Worm (Caenorhabditis elegans): ENCODE measurements around the gene F49H6.5.
A peak's percentile ranks its signal among the peaks of the same experiment; 100 is the strongest.

F49H6.5 gene

DNA sequence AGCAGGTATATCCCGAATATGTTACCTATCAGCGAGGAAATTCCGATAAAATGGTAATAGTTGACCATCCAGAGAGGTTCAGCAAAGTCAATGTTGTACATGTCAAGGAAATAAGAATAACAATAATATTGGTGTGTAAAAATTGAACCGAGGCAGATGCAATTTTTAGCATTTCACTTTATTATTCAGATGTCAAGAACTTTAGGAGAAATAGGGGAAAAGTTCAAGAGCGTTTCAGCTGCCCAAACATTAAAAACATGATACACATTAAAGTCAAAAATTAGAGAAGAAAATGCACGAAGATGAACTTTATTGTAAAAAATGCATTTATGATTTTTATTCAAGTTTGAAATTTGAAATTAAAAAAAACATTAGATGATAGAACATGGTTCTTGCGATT lies 14.7 kb upstream of the F49H6.5 start, which contains the start of gene sri-69:
TSS of gene sri-69 (minus strand) at position 101 of the 400 bp plus-strand sequence.
- TF ChIP-seq K12H6.12 (tag; optimal IDR thresholded peaks at IDR 0.05): no peak

DNA sequence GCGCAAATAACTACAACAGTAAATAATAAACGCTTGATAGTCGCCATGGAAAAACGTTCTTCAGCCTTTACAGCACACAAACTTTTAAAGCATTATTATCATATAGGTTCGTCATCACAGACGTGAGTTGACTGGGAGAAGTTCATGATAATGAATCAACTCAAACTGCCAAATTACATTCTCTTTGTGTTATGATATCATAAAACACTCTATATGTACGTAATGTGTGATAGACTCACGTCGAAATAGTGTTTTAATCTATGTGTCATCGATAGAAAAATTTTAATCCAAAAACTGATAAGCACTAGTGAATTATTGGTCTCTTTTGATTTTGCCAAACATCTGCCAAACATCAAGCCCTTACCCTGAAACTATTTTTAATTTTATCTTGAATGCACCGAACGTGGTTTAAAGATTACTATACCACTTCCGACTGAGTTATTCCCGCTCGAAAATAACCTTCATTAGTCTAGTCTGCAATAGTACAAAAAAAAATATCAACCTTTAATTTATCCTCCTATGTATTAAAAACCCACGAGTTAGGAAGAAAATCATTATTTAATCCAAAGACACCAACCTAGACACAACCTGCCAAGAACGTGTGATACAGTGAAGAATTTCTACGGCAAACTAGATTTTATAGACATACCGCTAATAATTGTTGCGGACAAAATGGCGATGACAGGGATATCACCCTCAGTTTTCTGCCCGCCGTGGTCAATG lies 13.5 kb upstream of the F49H6.5 start, which contains the start of the genes clc-12 and clec-240:
TSS of gene clc-12 (minus strand) at position 47 of the 723 bp plus-strand sequence.
TSS of gene clec-240 (plus strand) at position 673 of the 723 bp plus-strand sequence.
- TF ChIP-seq tbp1 (GFP tag; optimal IDR thresholded peaks at IDR 0.05): no peak
- TF ChIP-seq Y95B8A.8 (GFP tag; IDR thresholded peaks at IDR 0.05): no peak
- no peak for TF ChIP-seq F57C9.4 (tag; optimal IDR thresholded peaks at IDR 0.05)
- no peak for TF ChIP-seq cebp-1 (GFP tag; IDR thresholded peaks at IDR 0.05)
- TF ChIP-seq cebp-1 (tag; optimal IDR thresholded peaks at IDR 0.05): no peak
- TF ChIP-seq ama-1 (optimal IDR thresholded peaks at IDR 0.05): no peak
- TF ChIP-seq ama-1 (GFP tag; optimal IDR thresholded peaks at IDR 0.05): no peak
- TF ChIP-seq tbx-9 (tag; optimal IDR thresholded peaks at IDR 0.05; ENCODE audit: borderline replicate concordance): no peak
- no peak for TF ChIP-seq ztf-28 (GFP tag; IDR thresholded peaks at IDR 0.05)
- TF ChIP-seq B0261.1 (tag; optimal IDR thresholded peaks at IDR 0.05): no peak
- no peak for TF ChIP-seq bed-1 (GFP tag; IDR thresholded peaks at IDR 0.05)
- no peak for TF ChIP-seq F37B4.10 (GFP tag; IDR thresholded peaks at IDR 0.05)
- no peak for TF ChIP-seq attf-5 (GFP tag; optimal IDR thresholded peaks at IDR 0.05)
- no peak for TF ChIP-seq K11D2.4 (GFP tag; IDR thresholded peaks at IDR 0.05)

DNA sequence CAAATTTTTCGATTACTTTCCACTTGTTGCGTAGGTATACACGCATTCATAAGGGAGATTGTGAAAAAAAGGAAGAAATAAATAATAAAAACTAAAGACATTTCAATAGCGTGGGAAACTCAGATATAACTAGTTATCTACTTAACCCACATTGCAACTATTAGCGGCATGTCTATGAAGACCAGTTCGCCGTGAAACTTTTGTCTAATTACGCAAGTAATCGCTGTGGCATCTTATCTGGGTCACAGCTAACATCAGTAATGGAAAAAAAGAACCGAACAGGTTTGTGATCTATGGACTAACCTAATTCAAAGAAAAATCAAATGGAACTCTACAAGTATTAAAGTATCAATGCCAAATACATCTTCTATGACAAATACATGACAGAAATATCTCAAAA lies 9.8 kb upstream of the F49H6.5 start, which contains the start of gene clec-241:
TSS of gene clec-241 (minus strand) at position 101 of the 400 bp plus-strand sequence.
- TF ChIP-seq akir-1 (GFP tag; optimal IDR thresholded peaks at IDR 0.05): no peak
- no peak for TF ChIP-seq bed-1 (GFP tag; IDR thresholded peaks at IDR 0.05)
- TF ChIP-seq ztf-28 (GFP tag; IDR thresholded peaks at IDR 0.05): no peak

DNA sequence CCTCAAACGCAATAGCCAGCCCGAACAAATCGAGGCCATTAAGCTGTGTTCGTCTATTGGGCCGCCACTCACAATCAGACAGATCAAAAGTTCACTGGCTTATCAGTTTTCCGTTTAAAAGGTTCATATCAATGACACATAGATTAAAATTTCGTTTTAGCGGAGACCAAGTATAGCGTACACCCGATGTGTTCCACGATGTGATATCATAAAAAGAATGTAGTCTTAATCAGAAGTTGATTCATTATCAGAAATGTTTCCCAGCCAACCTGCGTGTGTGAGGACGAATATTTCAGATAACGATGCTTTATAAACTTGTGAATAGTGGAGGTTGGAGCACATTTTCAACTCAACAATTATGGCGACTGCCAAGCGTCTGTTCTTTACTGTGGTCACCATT lies 9.0 kb upstream of the F49H6.5 start, which contains the start of gene clc-13:
TSS of gene clc-13 (plus strand) at position 359 of the 400 bp plus-strand sequence.
- no peak for TF ChIP-seq hsf-1 (GFP tag; IDR thresholded peaks at IDR 0.05)
- no peak for TF ChIP-seq ama-1 (optimal IDR thresholded peaks at IDR 0.05)
- TF ChIP-seq ama-1 (GFP tag; optimal IDR thresholded peaks at IDR 0.05): no peak
- peak; percentile 20 for TF ChIP-seq ets-4 (GFP tag; optimal IDR thresholded peaks at IDR 0.05)
- 0 out of 2 replicates have a peak, but pooled peaks have one; percentile 28 for TF ChIP-seq dox-1 (GFP tag; IDR thresholded peaks at IDR 0.05)
- TF ChIP-seq fkh-3 (tag; optimal IDR thresholded peaks at IDR 0.05): no peak
- TF ChIP-seq nhr-80 (tag; optimal IDR thresholded peaks at IDR 0.05): peak; percentile 44
- TF ChIP-seq cebp-1 (GFP tag; IDR thresholded peaks at IDR 0.05): no peak
- TF ChIP-seq cebp-1 (tag; optimal IDR thresholded peaks at IDR 0.05): no peak
- TF ChIP-seq ztf-6 (GFP tag; IDR thresholded peaks at IDR 0.05): no peak

DNA sequence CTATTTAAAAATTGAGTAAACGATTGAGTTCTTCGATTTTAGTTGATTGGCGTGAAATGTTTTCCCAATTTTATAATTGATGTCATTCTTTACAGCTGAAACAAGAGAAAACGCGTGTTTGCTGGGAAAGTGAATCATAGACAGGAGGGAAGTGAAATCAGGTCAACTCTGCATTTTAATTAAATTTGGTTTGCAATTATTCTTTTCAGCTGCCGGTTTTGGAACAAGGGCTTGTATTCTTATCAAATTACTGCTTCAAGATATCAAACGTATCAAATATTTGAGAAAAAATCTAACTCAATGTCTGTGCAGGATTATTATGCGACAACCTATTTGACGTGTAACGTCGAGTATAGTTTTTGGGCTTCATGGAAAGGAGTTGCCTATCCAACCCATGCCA lies 6.3 kb upstream of the F49H6.5 start, which contains the start of gene srh-97:
TSS of gene srh-97 (plus strand) at position 301 of the 400 bp plus-strand sequence.
- TF ChIP-seq C06A6.2 (GFP tag; conservative IDR thresholded peaks at IDR 0.05): no peak
- TF ChIP-seq Y56A3A.18 (GFP tag; IDR thresholded peaks at IDR 0.05): no peak
- TF ChIP-seq xnd-1 (tag; optimal IDR thresholded peaks at IDR 0.05): no peak
- TF ChIP-seq lir-1 (GFP tag; conservative IDR thresholded peaks at IDR 0.05): no peak
- TF ChIP-seq attf-6 (GFP tag; IDR thresholded peaks at IDR 0.05): no peak
- no peak for TF ChIP-seq hmg-20 (GFP tag; IDR thresholded peaks at IDR 0.05)
- no peak for TF ChIP-seq gei-17 (GFP tag; optimal IDR thresholded peaks at IDR 0.05)
- no peak for TF ChIP-seq ztf-26 (tag; optimal IDR thresholded peaks at IDR 0.05)
- no peak for TF ChIP-seq hlh-26 (GFP tag; conservative IDR thresholded peaks at IDR 0.05)
- TF ChIP-seq nhr-120 (GFP tag; IDR thresholded peaks at IDR 0.05): no peak

Data from whole organism, young adult.